Worm (Caenorhabditis elegans): ENCODE measurements around the gene F26F2.8.

DNA sequence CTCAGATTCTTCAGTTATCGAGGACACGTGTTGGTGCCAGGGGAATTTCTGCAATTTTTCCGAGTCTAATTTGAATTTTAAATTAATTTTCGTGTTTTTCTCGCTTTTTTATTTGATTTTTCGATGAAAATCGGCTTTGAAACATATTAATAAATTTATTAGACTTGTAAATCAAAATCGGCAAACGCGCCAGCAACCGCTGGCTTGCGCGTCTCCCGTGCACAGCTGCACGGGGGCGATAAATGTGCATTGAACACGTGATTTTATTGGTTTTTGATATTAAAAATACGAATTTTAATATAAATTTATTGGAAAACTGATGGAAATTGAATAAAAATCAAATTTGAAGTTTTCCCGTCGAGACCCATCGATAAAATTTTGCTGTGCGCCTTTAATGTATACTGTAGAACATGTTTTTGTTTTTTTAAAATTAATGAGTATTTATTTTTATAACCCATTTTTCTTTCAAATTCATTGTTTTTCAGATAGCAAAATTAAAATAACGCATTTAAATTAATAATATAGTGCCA is 1.2 kb downstream of the F26F2.8 start, which contains the start of gene F26F2.7:
- TF ChIP-seq tbx-2 (tag; optimal IDR thresholded peaks at IDR 0.05) (peak; percentile 65), elt-1 (tag; optimal IDR thresholded peaks at IDR 0.05) (no peak), snpc-4 (tag; optimal IDR thresholded peaks at IDR 0.05) (peak; percentile 90), jun-1 (tag; optimal IDR thresholded peaks at IDR 0.05) (peak; percentile 72), mdl-1 (tag; optimal IDR thresholded peaks at IDR 0.05) (peak; percentile 17), nfya-1 (tag; optimal IDR thresholded peaks at IDR 0.05; ENCODE audit: insufficient read depth) (peak; percentile 82), nhr-11 (tag; optimal IDR thresholded peaks at IDR 0.05) (no peak), ama-1 (optimal IDR thresholded peaks at IDR 0.05) (no peak), sea-2 (GFP tag; optimal IDR thresholded peaks at IDR 0.05) (no peak), nhr-67 (tag; optimal IDR thresholded peaks at IDR 0.05) (no peak)

Data from whole organism, L3 larva.